Worm (Caenorhabditis elegans) whole organism, L3 larva: ENCODE results near the gene slc-25A21.

Source experiments
- ama-1 ChIP-seq: fragments of 150-350 bp; optimal IDR thresholded peaks from 2 replicates; lab custom pipeline; 2018
- ceh-82 ChIP-seq: fragments of 150-350 bp; optimal IDR thresholded peaks from 2 replicates; lab custom pipeline; 2014; ENCODE audit warnings: missing biosample characterization, missing genetic modification characterization
- elt-2 ChIP-seq: sonication (generic microtip); optimal IDR thresholded peaks from 2 replicates; lab custom pipeline; 2016; ENCODE audit warnings: missing genetic modification reagents, mild to moderate bottlenecking, missing genetic modification characterization, missing compliant biosample characterization
- fkh-2 ChIP-seq: fragments of 150-350 bp; optimal IDR thresholded peaks from 2 replicates; lab custom pipeline; 2014; ENCODE audit warnings: missing biosample characterization, missing genetic modification reagents, missing genetic modification characterization
- fos-1 ChIP-seq: fragments of 150-350 bp; optimal IDR thresholded peaks from 2 replicates; lab custom pipeline; 2014; ENCODE audit warnings: missing biosample characterization, missing genetic modification characterization
- nhr-12 ChIP-seq: fragments of 150-350 bp; optimal IDR thresholded peaks from 2 replicates; lab custom pipeline; 2014; ENCODE audit warnings: missing biosample characterization, missing genetic modification characterization
- nhr-28 ChIP-seq: fragments of 150-350 bp; optimal IDR thresholded peaks from 2 replicates; lab custom pipeline; 2014; ENCODE audit warnings: missing biosample characterization, missing genetic modification characterization
- pqm-1 ChIP-seq: fragments of 150-350 bp; optimal IDR thresholded peaks from 2 replicates; lab custom pipeline; 2017; ENCODE audit warnings: missing biosample characterization, missing genetic modification characterization, inconsistent platforms
- unc-62 ChIP-seq: fragments of 150-350 bp; sonication (generic microtip); optimal IDR thresholded peaks from 4 replicates; lab custom pipeline; 2014; ENCODE audit warnings: missing biosample characterization, missing genetic modification reagents, missing genetic modification characterization

- TF ChIP-seq nhr-12 (tag; lab: Kevin White, UChicago) (no peak), fos-1 (tag; lab: Kevin White, UChicago) (no peak), nhr-28 (tag; lab: Kevin White, UChicago) (no peak), ceh-82 (peak; percentile 4), ama-1 (lab: Kevin White, UChicago) (no peak), fkh-2 (tag; lab: Kevin White, UChicago) (no peak), unc-62 (GFP tag; lab: Kevin White, UChicago) (no peak), pqm-1 (tag; lab: Kevin White, UChicago) (no peak), elt-2 (tag; lab: Kevin White, UChicago) (no peak)
Measured at ce11 chrX:16202229-16202628, 12.6 kb downstream of the slc-25A21 start.
